Fruit fly (Drosophila melanogaster) whole organism, wandering third instar larva: Measurements from ENCODE around the gene mei-41.
A peak's percentile ranks its signal among the peaks of the same experiment; 100 is the strongest.

Experiments used
- Abd-B ChIP-seq: fragments of >200 bp; optimal IDR thresholded peaks from 2 replicates; lab custom pipeline; 2017; ENCODE audit warnings: missing biosample characterization, missing genetic modification characterization
- CG32264 ChIP-seq: fragments of 200-800 bp; sonication (Bioruptor generic); optimal IDR thresholded peaks from 2 replicates; lab custom pipeline; 2016; ENCODE audit warnings: missing biosample characterization, missing genetic modification characterization
- CG9705 ChIP-seq: fragments of 200-800 bp; sonication (Bioruptor generic); optimal IDR thresholded peaks from 2 replicates; lab custom pipeline; 2018; ENCODE audit warnings: missing biosample characterization, mild to moderate bottlenecking, missing genetic modification characterization
- CrebA ChIP-seq: fragments of 200-800 bp; sonication (Bioruptor generic); optimal IDR thresholded peaks from 2 replicates; lab custom pipeline; 2016; ENCODE audit warnings: missing biosample characterization, mild to moderate bottlenecking, missing genetic modification characterization, borderline replicate concordance
- Dfd ChIP-seq: fragments of >200 bp; optimal IDR thresholded peaks from 2 replicates; lab custom pipeline; 2017; ENCODE audit warnings: missing biosample characterization, missing genetic modification characterization
- Dif ChIP-seq: fragments of 200-275, 200-300 bp; sonication (Bioruptor generic); optimal IDR thresholded peaks from 2 replicates; lab custom pipeline; 2018; ENCODE audit warnings: missing biosample characterization, missing genetic modification characterization; ENCODE audit not compliant: partially characterized antibody
- HLH106 ChIP-seq: fragments of 200-800 bp; optimal IDR thresholded peaks from 3 replicates; lab custom pipeline; 2019; ENCODE audit warnings: missing biosample characterization, mild to moderate bottlenecking, missing genetic modification characterization, moderate library complexity
- Hnf4 ChIP-seq: fragments of 200-800 bp; sonication (Bioruptor generic); optimal IDR thresholded peaks from 2 replicates; lab custom pipeline; 2016; ENCODE audit warnings: missing biosample characterization, mild to moderate bottlenecking, missing genetic modification characterization
- Hr78 ChIP-seq: fragments of >200 bp; optimal IDR thresholded peaks from 2 replicates; lab custom pipeline; 2017; ENCODE audit warnings: missing biosample characterization, missing genetic modification characterization
- Hr83 ChIP-seq: fragments of 200-300 bp; sonication (Bioruptor generic); optimal IDR thresholded peaks from 2 replicates; lab custom pipeline; 2016; ENCODE audit warnings: missing biosample characterization, mild to moderate bottlenecking, missing genetic modification characterization, moderate library complexity; ENCODE audit not compliant: poor library complexity, severe bottlenecking
- Jra ChIP-seq: sonication (Bioruptor generic); optimal IDR thresholded peaks from 2 replicates; lab custom pipeline; 2016; ENCODE audit warnings: missing biosample characterization, missing genetic modification characterization
- Mio ChIP-seq: sonication (Bioruptor generic); optimal IDR thresholded peaks from 2 replicates; lab custom pipeline; 2016; ENCODE audit warnings: missing biosample characterization, missing genetic modification characterization
- Myc ChIP-seq: fragments of >200 bp; optimal IDR thresholded peaks from 2 replicates; lab custom pipeline; 2017
- N ChIP-seq: fragments of >200 bp; optimal IDR thresholded peaks from 2 replicates; lab custom pipeline; 2018; ENCODE audit warnings: missing biosample characterization, missing external identifiers, missing genetic modification characterization
- OdsH ChIP-seq: fragments of 200-800 bp; sonication (Bioruptor generic); optimal IDR thresholded peaks from 2 replicates; lab custom pipeline; 2016; ENCODE audit warnings: missing biosample characterization, mild to moderate bottlenecking, missing genetic modification characterization
- Rel ChIP-seq, 2 experiments: fragments of 200-800 bp; sonication (Bioruptor generic) in 1 of 2; optimal IDR thresholded peaks; 2 replicates in 1 of 2; 3 replicates in 1 of 2; lab custom pipeline; 2016 to 2019; ENCODE audit warnings: mild to moderate bottlenecking in 2 of 2, missing biosample characterization in 2 of 2, missing genetic modification characterization in 2 of 2, moderate library complexity in 1 of 2
- Sp1 ChIP-seq: fragments of 200-800 bp; sonication (Bioruptor generic); optimal IDR thresholded peaks from 3 replicates; lab custom pipeline; 2019; ENCODE audit warnings: missing biosample characterization, mild to moderate bottlenecking, missing genetic modification characterization, moderate library complexity
- Vsx2 ChIP-seq: fragments of 200-300, 225-300 bp; sonication (Bioruptor generic); optimal IDR thresholded peaks from 2 replicates; lab custom pipeline; 2018; ENCODE audit warnings: missing biosample characterization, missing genetic modification characterization; ENCODE audit not compliant: partially characterized antibody
- br ChIP-seq: fragments of 200-800 bp; sonication (Bioruptor generic); optimal IDR thresholded peaks from 2 replicates; lab custom pipeline; 2016; ENCODE audit warnings: missing biosample characterization, missing genetic modification characterization
- brk ChIP-seq: fragments of 200-800 bp; sonication (Bioruptor generic); optimal IDR thresholded peaks from 2 replicates; lab custom pipeline; 2016; ENCODE audit warnings: missing biosample characterization, mild to moderate bottlenecking, missing genetic modification characterization
- dl ChIP-seq, 2 experiments: fragments of 175-275, 200-275 bp in 1 of 2; fragments of 200-275 bp in 1 of 2; sonication (Bioruptor generic); optimal IDR thresholded peaks; lab custom pipeline; 2018; ENCODE audit warnings: mild to moderate bottlenecking in 2 of 2, missing biosample characterization in 2 of 2, missing genetic modification characterization in 2 of 2, moderate library complexity in 2 of 2; ENCODE audit not compliant: partially characterized antibody in 2 of 2, insufficient read depth in 1 of 2
- dmrt93B ChIP-seq: fragments of 200-800 bp; sonication (Bioruptor generic); optimal IDR thresholded peaks from 2 replicates; lab custom pipeline; 2018; ENCODE audit warnings: missing biosample characterization, mild to moderate bottlenecking, missing genetic modification characterization
- dsf ChIP-seq: sonication (Bioruptor generic); optimal IDR thresholded peaks from 2 replicates; lab custom pipeline; 2016; ENCODE audit warnings: missing biosample characterization, missing genetic modification characterization, borderline replicate concordance
- ey ChIP-seq: fragments of 200-800 bp; sonication (Bioruptor generic); optimal IDR thresholded peaks from 2 replicates; lab custom pipeline; 2016; ENCODE audit warnings: missing biosample characterization, missing genetic modification characterization
- foxo ChIP-seq, 2 experiments: fragments of 200-800 bp; sonication (Bioruptor generic); optimal IDR thresholded peaks; 2 replicates in 1 of 2; 3 replicates in 1 of 2; lab custom pipeline; 2016 to 2017; ENCODE audit warnings: missing biosample characterization in 2 of 2, missing genetic modification characterization in 2 of 2
- fru ChIP-seq: fragments of 200-800 bp; sonication (Bioruptor generic); optimal IDR thresholded peaks from 3 replicates; lab custom pipeline; 2016; ENCODE audit warnings: missing biosample characterization, mild to moderate bottlenecking, missing genetic modification characterization
- h ChIP-seq: fragments of 200-800 bp; sonication (Bioruptor generic); optimal IDR thresholded peaks from 3 replicates; lab custom pipeline; 2016; ENCODE audit warnings: missing biosample characterization, mild to moderate bottlenecking, missing genetic modification characterization
- jim ChIP-seq: fragments of 175-275, 200-325 bp; sonication (Bioruptor generic); optimal IDR thresholded peaks from 2 replicates; lab custom pipeline; 2016; ENCODE audit warnings: missing biosample characterization, mild to moderate bottlenecking, missing genetic modification characterization
- lola ChIP-seq: fragments of >200 bp; optimal IDR thresholded peaks from 2 replicates; lab custom pipeline; 2017; ENCODE audit warnings: missing biosample characterization, missing genetic modification characterization
- pan ChIP-seq: fragments of >200 bp; optimal IDR thresholded peaks from 2 replicates; lab custom pipeline; 2017
- psq ChIP-seq: fragments of 200-800 bp; sonication (Bioruptor generic); optimal IDR thresholded peaks from 3 replicates; lab custom pipeline; 2017; ENCODE audit warnings: missing biosample characterization, mild to moderate bottlenecking, missing genetic modification characterization, moderate library complexity
- rgr ChIP-seq: fragments of 200-800 bp; sonication (Bioruptor generic); optimal IDR thresholded peaks from 3 replicates; lab custom pipeline; 2016; ENCODE audit warnings: missing biosample characterization, mild to moderate bottlenecking, missing genetic modification characterization
- sage ChIP-seq: fragments of 200-800 bp; sonication (Bioruptor generic); optimal IDR thresholded peaks from 2 replicates; lab custom pipeline; 2016; ENCODE audit warnings: missing biosample characterization, mild to moderate bottlenecking, missing genetic modification characterization
- sv ChIP-seq: fragments of 200-800 bp; sonication (Bioruptor generic); optimal IDR thresholded peaks from 3 replicates; lab custom pipeline; 2016; ENCODE audit warnings: missing biosample characterization, missing genetic modification characterization
- tai ChIP-seq: sonication (Bioruptor generic); optimal IDR thresholded peaks from 2 replicates; lab custom pipeline; 2016; ENCODE audit warnings: missing biosample characterization, missing genetic modification characterization
- usp ChIP-seq: fragments of >200 bp; optimal IDR thresholded peaks from 2 replicates; lab custom pipeline; 2017; ENCODE audit warnings: missing biosample characterization, missing genetic modification characterization
- woc ChIP-seq: sonication (Bioruptor generic); optimal IDR thresholded peaks from 2 replicates; lab custom pipeline; 2016; ENCODE audit warnings: missing biosample characterization, mild to moderate bottlenecking, missing genetic modification characterization

Gene mei-41

dm6 chrX:16420878-16421277 lies 29.4 kb downstream of the mei-41 start:
- TF ChIP-seq Abd-B (GFP tag; lab: Kevin White, UChicago) (no peak), pan (lab: Kevin White, UChicago) (no peak), HLH106 (tag; lab: Kevin White, UChicago) (no peak), sage (no peak), lola (GFP tag; lab: Kevin White, UChicago) (no peak), Jra (no peak), brk (GFP tag; lab: Kevin White, UChicago) (no peak), h (GFP tag; lab: Kevin White, UChicago) (no peak), N (GFP tag; lab: Kevin White, UChicago) (no peak), Hnf4 (GFP tag; lab: Kevin White, UChicago) (no peak), Vsx2 (no peak), Hr78 (GFP tag; lab: Kevin White, UChicago) (no peak), rgr (GFP tag; lab: Kevin White, UChicago) (no peak), dmrt93B (GFP tag; lab: Kevin White, UChicago) (no peak), CG9705 (GFP tag; lab: Kevin White, UChicago) (no peak), CG32264 (GFP tag; lab: Kevin White, UChicago) (no peak), sv (no peak), Dif (GFP tag; lab: Kevin White, UChicago) (no peak)
- TF ChIP-seq, all 38 proteins: peak for 0

DNA sequence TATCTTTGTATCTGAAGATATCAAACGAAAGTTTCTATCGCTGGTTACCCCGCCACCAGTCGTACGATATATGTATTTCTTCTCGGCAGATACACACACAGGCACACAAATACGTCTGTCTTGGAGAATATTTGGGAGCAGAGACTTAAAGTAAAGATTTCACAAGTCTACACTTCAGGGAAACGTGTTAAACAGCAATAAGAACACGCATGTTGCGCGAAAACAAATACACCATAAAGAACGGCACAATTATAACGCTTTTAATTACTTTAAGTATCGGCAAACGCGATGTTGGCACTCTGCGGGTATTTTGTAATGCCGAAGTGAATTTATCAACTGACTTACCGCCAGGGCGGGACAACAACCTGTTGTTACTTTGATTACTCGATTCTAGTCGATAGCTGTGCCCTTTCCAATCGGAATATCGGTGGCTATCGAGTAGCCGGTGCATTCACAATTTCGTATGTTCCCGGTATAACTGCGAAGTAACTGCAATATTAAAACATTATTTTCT lies 30.5 kb downstream of the mei-41 start, which contains the start of gene AnxB11:
TSS of gene AnxB11 (minus strand) at position 367 of the 514 bp plus-strand sequence.
- TF ChIP-seq dl (GFP tag; optimal IDR thresholded peaks at IDR 0.05; lab: Kevin White, UChicago; ENCODE audit: insufficient read depth in 1 of 2, partially characterized antibody in 2 of 2) (no peak), Dif (GFP tag; lab: Kevin White, UChicago) (no peak), pan (lab: Kevin White, UChicago) (no peak), Rel (GFP tag; optimal IDR thresholded peaks at IDR 0.05; lab: Kevin White, UChicago) (no peak), Rel (tag; optimal IDR thresholded peaks at IDR 0.05; lab: Kevin White, UChicago) (peak; percentile 40), fru (no peak), OdsH (GFP tag; lab: Kevin White, UChicago) (peak; percentile 2), tai (GFP tag; lab: Kevin White, UChicago) (no peak), dsf (no peak), Mio (GFP tag; lab: Kevin White, UChicago) (no peak), Jra (peak; percentile 6), psq (no peak), h (GFP tag; lab: Kevin White, UChicago) (no peak), ey (no peak), br (GFP tag; lab: Kevin White, UChicago) (no peak), foxo (GFP tag; optimal IDR thresholded peaks at IDR 0.05; lab: Kevin White, UChicago) (no peak), usp (GFP tag; lab: Kevin White, UChicago) (no peak), rgr (GFP tag; lab: Kevin White, UChicago) (no peak), Hr83 (no peak), CrebA (no peak), Myc (lab: Kevin White, UChicago) (no peak), brk (GFP tag; lab: Kevin White, UChicago) (no peak), CG32264 (GFP tag; lab: Kevin White, UChicago) (no peak), Sp1 (GFP tag; lab: Kevin White, UChicago) (no peak), dmrt93B (GFP tag; lab: Kevin White, UChicago) (no peak), Dfd (GFP tag; lab: Kevin White, UChicago) (no peak)

dm6 chrX:16422466-16423124 lies 31.1 kb downstream of the mei-41 start, which contains the start of gene hang:
TSS of gene hang (plus strand) at chrX:16422831.
- TF ChIP-seq OdsH (GFP tag; lab: Kevin White, UChicago) (peak; percentile 21), dl (GFP tag; optimal IDR thresholded peaks at IDR 0.05; lab: Kevin White, UChicago; ENCODE audit: insufficient read depth in 1 of 2, partially characterized antibody in 2 of 2) (peak in 1 of 2 experiments; percentile 14), Abd-B (GFP tag; lab: Kevin White, UChicago) (no peak), pan (lab: Kevin White, UChicago) (no peak), Sp1 (GFP tag; lab: Kevin White, UChicago) (peak; percentile 54), Hr78 (GFP tag; lab: Kevin White, UChicago) (no peak), Hr83 (peak; percentile 45), dsf (peak; percentile 1), ey (peak; percentile 4), Rel (GFP tag; optimal IDR thresholded peaks at IDR 0.05; lab: Kevin White, UChicago) (no peak), Rel (tag; optimal IDR thresholded peaks at IDR 0.05; lab: Kevin White, UChicago) (peak; percentile 44), h (GFP tag; lab: Kevin White, UChicago) (peak; percentile 54), Vsx2 (no peak), HLH106 (tag; lab: Kevin White, UChicago) (peak; percentile 3), foxo (GFP tag; optimal IDR thresholded peaks at IDR 0.05; lab: Kevin White, UChicago) (peak in 1 of 2 experiments; percentile 46), Hnf4 (GFP tag; lab: Kevin White, UChicago) (peak; percentile 49), usp (GFP tag; lab: Kevin White, UChicago) (no peak), sage (no peak), CG32264 (GFP tag; lab: Kevin White, UChicago) (no peak), woc (GFP tag; lab: Kevin White, UChicago) (peak; percentile 7), rgr (GFP tag; lab: Kevin White, UChicago) (peak; percentile 54), br (GFP tag; lab: Kevin White, UChicago) (peak; percentile 30), psq (peak; percentile 79), brk (GFP tag; lab: Kevin White, UChicago) (no peak), Mio (GFP tag; lab: Kevin White, UChicago) (no peak), jim (GFP tag; lab: Kevin White, UChicago) (peak; percentile 44)
